Worm (Caenorhabditis elegans): ENCODE measurements around the gene ckb-3.

- TF ChIP-seq zip-4 (GFP tag; optimal IDR thresholded peaks at IDR 0.05) = no peak
- TF ChIP-seq nhr-84 (tag; optimal IDR thresholded peaks at IDR 0.05) = no peak
- TF ChIP-seq fkh-10 (GFP tag; optimal IDR thresholded peaks at IDR 0.05) = no peak
- TF ChIP-seq lin-39 (tag; optimal IDR thresholded peaks at IDR 0.05) = no peak
These were observed 39.7 kb upstream of the ckb-3 start, which contains the start of gene gly-6 for ce11 chrIII:4330984-4331383.

Data from whole organism, L1 larva.